Fruit fly (Drosophila melanogaster) whole organism, embryonic: ENCODE data around the gene Atf3.

Source experiments
- B-H1 ChIP-seq: fragments of 200-800 bp; sonication (Bioruptor generic); IDR thresholded peaks from 3 replicates; pipeline ENCODE4 v1.3.6; 2022; ENCODE audit warnings: missing biosample characterization, missing genetic modification characterization
- BEAF-32 ChIP-seq: fragments of 200-800 bp; sonication (Bioruptor generic); optimal IDR thresholded peaks from 3 replicates; lab custom pipeline; 2017; ENCODE audit warnings: missing biosample characterization, missing genetic modification characterization, mild to moderate bottlenecking, moderate library complexity, missing genetic modification reagents
- BtbVII ChIP-seq: fragments of 200-800 bp; sonication (Bioruptor generic); optimal IDR thresholded peaks from 3 replicates; lab custom pipeline; 2017; ENCODE audit warnings: missing biosample characterization, mild to moderate bottlenecking, missing genetic modification characterization
- CG10274 ChIP-seq: fragments of 200-800 bp; sonication (Bioruptor generic); optimal IDR thresholded peaks from 3 replicates; lab custom pipeline; 2017; ENCODE audit warnings: missing biosample characterization, mild to moderate bottlenecking, missing genetic modification characterization
- CG10366 ChIP-seq: fragments of 200-800 bp; sonication (Bioruptor generic); IDR thresholded peaks from 2 replicates; pipeline ENCODE4 v1.3.6; 2022; ENCODE audit warnings: missing biosample characterization, missing genetic modification characterization
- CG11456 ChIP-seq: fragments of 200-800 bp; sonication (Bioruptor generic); IDR thresholded peaks from 3 replicates; pipeline ENCODE4 v1.3.6; 2022; ENCODE audit warnings: missing biosample characterization, missing genetic modification characterization
- CG12299 ChIP-seq: fragments of 200-800 bp; sonication (Bioruptor generic); optimal IDR thresholded peaks from 2 replicates; lab custom pipeline; 2018; ENCODE audit warnings: missing biosample characterization, mild to moderate bottlenecking, missing genetic modification characterization
- CG12659 ChIP-seq: fragments of 200-800 bp; sonication (Bioruptor generic); optimal IDR thresholded peaks from 3 replicates; lab custom pipeline; 2017; ENCODE audit warnings: mild to moderate bottlenecking, missing biosample characterization, missing genetic modification reagents, missing genetic modification characterization
- CG13424 ChIP-seq: fragments of 200-800 bp; sonication (Bioruptor generic); optimal IDR thresholded peaks from 2 replicates; lab custom pipeline; 2019; ENCODE audit warnings: missing biosample characterization, mild to moderate bottlenecking, missing genetic modification characterization, moderate library complexity
- CG15269 ChIP-seq: fragments of 200-800 bp; sonication (Bioruptor generic); optimal IDR thresholded peaks from 2 replicates; lab custom pipeline; 2018; ENCODE audit warnings: missing biosample characterization, mild to moderate bottlenecking, missing genetic modification characterization, moderate library complexity
- CG17186 ChIP-seq: fragments of 200-800 bp; sonication (Bioruptor generic); optimal IDR thresholded peaks from 3 replicates; lab custom pipeline; 2017; ENCODE audit warnings: missing biosample characterization, missing genetic modification reagents, missing genetic modification characterization
- CG2199 ChIP-seq: fragments of 200-800 bp; sonication (Bioruptor generic); IDR thresholded peaks from 3 replicates; pipeline ENCODE4 v1.3.6; 2022; ENCODE audit warnings: missing biosample characterization, missing genetic modification characterization
- CG2875 ChIP-seq: fragments of 200-800 bp; sonication (Bioruptor generic); optimal IDR thresholded peaks from 2 replicates; lab custom pipeline; 2017; ENCODE audit warnings: missing biosample characterization, mild to moderate bottlenecking, missing genetic modification characterization, missing genetic modification reagents
- CG3847 ChIP-seq: fragments of 200-800 bp; sonication (Bioruptor generic); IDR thresholded peaks from 2 replicates; pipeline ENCODE4 v1.3.6; 2022; ENCODE audit warnings: missing biosample characterization, missing genetic modification characterization
- CG4360 ChIP-seq: fragments of 200-800 bp; sonication (Bioruptor generic); IDR thresholded peaks from 2 replicates; pipeline ENCODE4 v1.3.6; 2022; ENCODE audit warnings: missing biosample characterization, missing genetic modification characterization
- CG6854 ChIP-seq: fragments of 200-800 bp; sonication (Bioruptor generic); optimal IDR thresholded peaks from 3 replicates; lab custom pipeline; 2017; ENCODE audit warnings: missing biosample characterization, mild to moderate bottlenecking, missing genetic modification characterization
- CG8478 ChIP-seq: fragments of >200 bp; optimal IDR thresholded peaks from 2 replicates; lab custom pipeline; 2018
- CG8924 ChIP-seq: fragments of 200-800 bp; optimal IDR thresholded peaks from 3 replicates; lab custom pipeline; 2019; ENCODE audit warnings: missing biosample characterization, mild to moderate bottlenecking, missing genetic modification characterization, moderate library complexity
- CG9609 ChIP-seq: fragments of 200-800 bp; sonication (Bioruptor generic); optimal IDR thresholded peaks from 3 replicates; lab custom pipeline; 2016; ENCODE audit warnings: missing biosample characterization, missing genetic modification characterization
- Fer1 ChIP-seq: fragments of 200-800 bp; sonication (Bioruptor generic); optimal IDR thresholded peaks from 2 replicates; lab custom pipeline; 2017; ENCODE audit warnings: missing biosample characterization, mild to moderate bottlenecking, missing genetic modification characterization
- HLH3B ChIP-seq: fragments of 200-800 bp; sonication (Bioruptor generic); IDR thresholded peaks from 2 replicates; pipeline ENCODE4 v1.3.6; 2022; ENCODE audit warnings: missing biosample characterization, missing genetic modification characterization
- Hey ChIP-seq: fragments of 200-800 bp; sonication (Bioruptor generic); optimal IDR thresholded peaks from 3 replicates; lab custom pipeline; 2018; ENCODE audit warnings: missing biosample characterization, mild to moderate bottlenecking, missing genetic modification characterization
- Lim3 ChIP-seq: fragments of 200-800 bp; sonication (Bioruptor generic); IDR thresholded peaks from 2 replicates; pipeline ENCODE4 v1.3.6; 2022; ENCODE audit warnings: missing biosample characterization, missing genetic modification characterization
- Med ChIP-seq: fragments of 200-800 bp; sonication (Bioruptor generic); peaks from one replicate; lab custom pipeline; 2016; ENCODE audit warnings: missing biosample characterization, missing genetic modification characterization, mild to moderate bottlenecking, inconsistent platforms, moderate library complexity
- Pdp1 ChIP-seq, 2 experiments: fragments of 200-800 bp; sonication (Bioruptor generic); optimal IDR thresholded peaks; 3 replicates each; lab custom pipeline; 2016; ENCODE audit warnings: missing biosample characterization in 2 of 2, missing genetic modification characterization in 2 of 2, mild to moderate bottlenecking in 1 of 2, moderate library complexity in 1 of 2
- Ptx1 ChIP-seq: fragments of 200-800 bp; sonication (Bioruptor generic); IDR thresholded peaks from 2 replicates; pipeline ENCODE4 v1.3.6; 2022; ENCODE audit warnings: missing biosample characterization, missing genetic modification characterization
- ab ChIP-seq: fragments of 200-800 bp; sonication (Bioruptor generic); optimal IDR thresholded peaks from 2 replicates; lab custom pipeline; 2016; ENCODE audit warnings: missing biosample characterization, missing genetic modification characterization
- br ChIP-seq: fragments of >200 bp; optimal IDR thresholded peaks from 2 replicates; lab custom pipeline; 2017
- chinmo ChIP-seq: fragments of 200-800 bp; sonication (Bioruptor generic); IDR thresholded peaks from 4 replicates; pipeline ENCODE4 v1.3.6; 2022; ENCODE audit warnings: missing biosample characterization, missing genetic modification characterization; ENCODE audit not compliant: partially characterized antibody
- ci ChIP-seq: fragments of 200-800 bp; sonication (Bioruptor generic); IDR thresholded peaks from 3 replicates; pipeline ENCODE4 v1.3.6; 2022; ENCODE audit warnings: missing biosample characterization, missing genetic modification characterization
- dmrt99B ChIP-seq: fragments of 200-800 bp; sonication (Bioruptor generic); optimal IDR thresholded peaks from 2 replicates; lab custom pipeline; 2018; ENCODE audit warnings: missing biosample characterization, mild to moderate bottlenecking, missing genetic modification characterization, moderate library complexity
- dpn ChIP-seq, 2 experiments: fragments of 200-800 bp; sonication (Bioruptor generic); optimal IDR thresholded peaks; 3 replicates each; lab custom pipeline; 2016; ENCODE audit warnings: missing biosample characterization in 2 of 2, missing genetic modification characterization in 2 of 2
- exex ChIP-seq: fragments of 200-800 bp; sonication (Bioruptor generic); optimal IDR thresholded peaks from 4 replicates; lab custom pipeline; 2018; ENCODE audit warnings: missing biosample characterization, mild to moderate bottlenecking, missing genetic modification characterization, moderate library complexity
- gce ChIP-seq: fragments of 200-800 bp; sonication (Bioruptor generic); IDR thresholded peaks from 3 replicates; pipeline ENCODE4 v1.3.6; 2022; ENCODE audit warnings: missing biosample characterization, missing genetic modification characterization
- gem ChIP-seq: fragments of 200-800 bp; sonication (Bioruptor generic); optimal IDR thresholded peaks from 2 replicates; lab custom pipeline; 2019; ENCODE audit warnings: missing biosample characterization, mild to moderate bottlenecking, missing genetic modification characterization, moderate library complexity
- ham ChIP-seq: fragments of 200-800 bp; sonication (Bioruptor generic); IDR thresholded peaks from 2 replicates; pipeline ENCODE4 v1.3.6; 2022; ENCODE audit warnings: missing biosample characterization, missing genetic modification characterization
- ken ChIP-seq: fragments of 200-800 bp; sonication (Bioruptor generic); IDR thresholded peaks from 3 replicates; pipeline ENCODE4 v1.3.6; 2022; ENCODE audit warnings: missing biosample characterization, missing genetic modification characterization
- nerfin-1 ChIP-seq: fragments of 200-800 bp; sonication (Bioruptor generic); optimal IDR thresholded peaks from 3 replicates; lab custom pipeline; 2019; ENCODE audit warnings: missing biosample characterization, mild to moderate bottlenecking, missing genetic modification characterization, moderate library complexity
- nmo ChIP-seq: fragments of 200-800 bp; sonication (Bioruptor generic); optimal IDR thresholded peaks from 2 replicates; lab custom pipeline; 2018; ENCODE audit warnings: missing biosample characterization, mild to moderate bottlenecking, missing genetic modification characterization, moderate library complexity
- nom ChIP-seq: fragments of 200-800 bp; sonication (Bioruptor generic); optimal IDR thresholded peaks from 2 replicates; lab custom pipeline; 2017; ENCODE audit warnings: missing biosample characterization, missing genetic modification characterization, mild to moderate bottlenecking, moderate library complexity, missing genetic modification reagents
- pum ChIP-seq: fragments of 200-800 bp; sonication (Bioruptor generic); optimal IDR thresholded peaks from 2 replicates; lab custom pipeline; 2016; ENCODE audit warnings: missing biosample characterization, missing genetic modification characterization
- sens ChIP-seq: fragments of 200-800 bp; sonication (Bioruptor generic); peaks from one replicate; lab custom pipeline; 2016; ENCODE audit warnings: missing biosample characterization, missing genetic modification characterization
- sr ChIP-seq: fragments of 200-800 bp; sonication (Bioruptor generic); IDR thresholded peaks from 3 replicates; pipeline ENCODE4 v1.3.6; 2022; ENCODE audit warnings: missing biosample characterization, missing genetic modification characterization
- sug ChIP-seq: fragments of 200-800 bp; optimal IDR thresholded peaks from 2 replicates; lab custom pipeline; 2019; ENCODE audit warnings: missing biosample characterization, mild to moderate bottlenecking, missing genetic modification characterization, moderate library complexity
- z ChIP-seq: fragments of 200-800 bp; sonication (Bioruptor generic); IDR thresholded peaks from 3 replicates; pipeline ENCODE4 v1.3.6; 2022; ENCODE audit warnings: missing biosample characterization, missing genetic modification characterization

Atf3 gene

dm6 chrX:1278825-1279643 lies 4.0 kb upstream of the Atf3 start (continued):
- TF ChIP-seq CG13424 (tag; lab: Kevin White, UChicago) = peak; percentile 11
- peak; percentile 20 for TF ChIP-seq BtbVII (GFP tag; lab: Kevin White, UChicago)
- no peak for TF ChIP-seq Fer1 (GFP tag; lab: Kevin White, UChicago)
- no peak for TF ChIP-seq ham
- TF ChIP-seq CG10366 (GFP tag; lab: Robert Waterston, UW) = peak; percentile 20; the same call in 1 of the 2 replicates
- no peak for TF ChIP-seq CG6854
- peak; percentile 14 to 43 for TF ChIP-seq dpn (GFP tag; optimal IDR thresholded peaks at IDR 0.05; lab: Kevin White, UChicago)
- TF ChIP-seq dmrt99B (tag; lab: Kevin White, UChicago) = peak; percentile 28
- TF ChIP-seq Med (GFP tag; lab: Kevin White, UChicago) = peak; percentile 82
- peak; percentile 36 for TF ChIP-seq nmo
- peak; percentile 60 for TF ChIP-seq exex (tag; lab: Kevin White, UChicago)

dm6 chrX:1277528-1277883 lies 2.4 kb upstream of the Atf3 start:
- TF ChIP-seq CG15269 (tag; lab: Kevin White, UChicago) (no peak), Pdp1 (GFP tag; optimal IDR thresholded peaks at IDR 0.05; lab: Kevin White, UChicago) (peak in 1 of 2 experiments; percentile 34)

dm6 chrX:1276757-1277527 lies 1.9 kb upstream of the Atf3 start:
- TF ChIP-seq br (lab: Kevin White, UChicago) (no peak), CG9609 (GFP tag; lab: Kevin White, UChicago) (peak; percentile 93), CG10274 (GFP tag; lab: Kevin White, UChicago) (peak; percentile 83), sug (peak; percentile 53), CG12299 (tag; lab: Kevin White, UChicago) (peak; percentile 76), pum (peak; percentile 86), B-H1 (GFP tag; lab: Robert Waterston, UW) (peak; percentile 92), CG8924 (peak; percentile 89), CG17186 (GFP tag; lab: Kevin White, UChicago) (peak; percentile 54), ci (GFP tag; lab: Robert Waterston, UW) (peak; percentile 96), CG11456 (GFP tag; lab: Robert Waterston, UW) (peak; percentile 95), ken (GFP tag; lab: Robert Waterston, UW) (peak; percentile 90), BEAF-32 (GFP tag; lab: Kevin White, UChicago) (peak; percentile 3), CG2199 (GFP tag; lab: Robert Waterston, UW) (peak; percentile 91; the same call in 2 of the 3 replicates), CG3847 (GFP tag; lab: Robert Waterston, UW) (peak; percentile 89), gem (tag; lab: Kevin White, UChicago) (peak; percentile 90), Ptx1 (GFP tag; lab: Robert Waterston, UW) (peak; percentile 95), CG12659 (peak; percentile 95), chinmo (GFP tag; lab: Robert Waterston, UW) (peak; percentile 78; the same call in 2 of the 4 replicates), ab (peak; percentile 85), Hey (tag; lab: Kevin White, UChicago) (peak; percentile 78), nerfin-1 (tag; lab: Kevin White, UChicago) (peak; percentile 64), z (peak; percentile 67; the same call in 2 of the 3 replicates), CG2875 (peak; percentile 84), nom (GFP tag; lab: Kevin White, UChicago) (peak; percentile 80), HLH3B (GFP tag; lab: Robert Waterston, UW) (peak; percentile 89), Lim3 (peak; percentile 79), gce (GFP tag; lab: Robert Waterston, UW) (peak; percentile 87; the same call in 2 of the 3 replicates), sr (peak; percentile 75; the same call in 2 of the 3 replicates), CG8478 (lab: Kevin White, UChicago) (no peak), CG4360 (peak; percentile 48; the same call in 1 of the 2 replicates), sens (GFP tag; lab: Kevin White, UChicago) (peak; percentile 97)
